Worm (Caenorhabditis elegans): Measurements from ENCODE around the gene rft-2.
A peak's percentile ranks its signal among the peaks of the same experiment; 100 is the strongest.

The rft-2 gene

DNA sequence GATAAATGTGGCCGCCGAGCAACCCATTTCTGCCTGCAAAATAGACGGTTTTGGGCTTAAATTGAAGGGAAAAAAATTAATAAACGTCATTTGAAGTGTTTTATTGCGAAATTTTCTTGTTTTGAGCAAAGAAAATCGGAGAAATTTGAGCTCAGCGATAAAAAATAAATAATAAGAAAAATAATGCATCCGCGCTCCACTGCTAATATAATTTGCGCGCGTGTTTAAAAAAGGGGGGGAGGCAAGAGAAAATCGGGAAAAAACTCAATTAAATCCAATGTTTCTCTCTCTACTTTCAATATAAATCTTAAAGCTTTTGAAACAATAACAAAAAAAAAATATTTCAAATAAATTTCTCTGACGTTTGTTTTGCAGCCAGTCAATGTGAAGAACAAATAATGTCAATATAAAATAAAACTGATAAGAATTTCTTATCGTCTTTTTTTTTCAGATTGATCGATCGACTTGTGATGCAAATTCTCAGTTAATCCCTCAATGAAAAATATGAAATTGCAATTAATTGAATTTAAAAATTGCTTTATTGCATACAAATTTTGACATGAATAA, at the start of gene rft-2:
Gene rft-2 (minus strand): TSS at position 41 of the 567 bp plus-strand sequence.
- TF ChIP-seq hmg-1.1 (GFP tag; IDR thresholded peaks at IDR 0.05): peak; percentile 45; the same call in 1 of the 2 replicates
- TF ChIP-seq rbr-2 (tag; optimal IDR thresholded peaks at IDR 0.05): peak; percentile 23
- TF ChIP-seq ceh-32 (tag; optimal IDR thresholded peaks at IDR 0.05; ENCODE audit: poor library complexity): no peak
- TF ChIP-seq ZK337.2 (GFP tag; IDR thresholded peaks at IDR 0.05): no peak
- no peak for TF ChIP-seq ceh-44 (GFP tag; IDR thresholded peaks at IDR 0.05)
- TF ChIP-seq lin-39 (tag; optimal IDR thresholded peaks at IDR 0.05): no peak
- peak; percentile 9 for TF ChIP-seq F37D6.2 (tag; optimal IDR thresholded peaks at IDR 0.05)
- peak; percentile 13 for TF ChIP-seq nhr-102 (tag; optimal IDR thresholded peaks at IDR 0.05)
- TF ChIP-seq pqm-1 (tag; optimal IDR thresholded peaks at IDR 0.05): no peak
- TF ChIP-seq ZK546.5 (tag; optimal IDR thresholded peaks at IDR 0.05): no peak
- TF ChIP-seq vab-7 (GFP tag; IDR thresholded peaks at IDR 0.05): no peak
- peak in 1 of 2 experiments; percentile 72 for TF ChIP-seq lsy-2 (tag; optimal IDR thresholded peaks at IDR 0.05)
- no peak for TF ChIP-seq nhr-6 (tag; optimal IDR thresholded peaks at IDR 0.05)
- TF ChIP-seq daf-8 (GFP tag; IDR thresholded peaks at IDR 0.05): no peak
- no peak for TF ChIP-seq daf-16 (GFP tag; optimal IDR thresholded peaks at IDR 0.05)
- peak; percentile 54 for TF ChIP-seq daf-16 (tag; optimal IDR thresholded peaks at IDR 0.05)
- TF ChIP-seq nhr-11 (tag; optimal IDR thresholded peaks at IDR 0.05): no peak
- no peak for TF ChIP-seq php-3 (GFP tag; IDR thresholded peaks at IDR 0.05)
- peak; percentile 35 for TF ChIP-seq hlh-11 (tag; optimal IDR thresholded peaks at IDR 0.05)
- TF ChIP-seq skn-1 (tag; optimal IDR thresholded peaks at IDR 0.05): no peak
- peak; percentile 17 for TF ChIP-seq nhr-77 (tag; optimal IDR thresholded peaks at IDR 0.05)
- no peak for TF ChIP-seq mxl-3 (GFP tag; optimal IDR thresholded peaks at IDR 0.05)
- no peak for TF ChIP-seq gei-8 (GFP tag; optimal IDR thresholded peaks at IDR 0.05)
- peak; percentile 32 for TF ChIP-seq nhr-28 (tag; optimal IDR thresholded peaks at IDR 0.05)
- TF ChIP-seq mdl-1 (tag; optimal IDR thresholded peaks at IDR 0.05): peak in 1 of 2 experiments; percentile 7
- no peak for TF ChIP-seq attf-4 (tag; optimal IDR thresholded peaks at IDR 0.05)
- no peak for TF ChIP-seq lin-13 (GFP tag; optimal IDR thresholded peaks at IDR 0.05)
- peak; percentile 6 for TF ChIP-seq hlh-30 (tag; optimal IDR thresholded peaks at IDR 0.05; ENCODE audit: insufficient read depth)
- no peak for TF ChIP-seq zip-11 (GFP tag; IDR thresholded peaks at IDR 0.05)
- peak; percentile 97 for TF ChIP-seq lin-38 (GFP tag; IDR thresholded peaks at IDR 0.05)
- peak in 1 of 2 experiments; percentile 31 for TF ChIP-seq hif-1 (tag; optimal IDR thresholded peaks at IDR 0.05)
- TF ChIP-seq mep-1 (tag; optimal IDR thresholded peaks at IDR 0.05): peak; percentile 55
- TF ChIP-seq Y48G9A.11 (GFP tag; IDR thresholded peaks at IDR 0.05): no peak
- peak; percentile 24 for TF ChIP-seq fkh-10 (GFP tag; optimal IDR thresholded peaks at IDR 0.05)
- no peak for TF ChIP-seq mdt-29 (GFP tag; IDR thresholded peaks at IDR 0.05)
- TF ChIP-seq mes-2 (tag; optimal IDR thresholded peaks at IDR 0.05; ENCODE audit: poor library complexity, severe bottlenecking): no peak
- no peak for TF ChIP-seq Y75B8A.6 (GFP tag; IDR thresholded peaks at IDR 0.05)
- peak; percentile 70 for TF ChIP-seq ces-1 (GFP tag; optimal IDR thresholded peaks at IDR 0.05)
- peak; percentile 91 for TF ChIP-seq dpl-1 (GFP tag; optimal IDR thresholded peaks at IDR 0.05)

- TF ChIP-seq madf-9 (GFP tag; conservative IDR thresholded peaks at IDR 0.05): peak; percentile 32; the same call in 1 of the 2 replicates
- no peak for TF ChIP-seq Y5F2A.4 (GFP tag; optimal IDR thresholded peaks at IDR 0.05)
- TF ChIP-seq jun-1 (tag; optimal IDR thresholded peaks at IDR 0.05): no peak
- peak; percentile 50 for TF ChIP-seq hlh-11 (tag; optimal IDR thresholded peaks at IDR 0.05)
- TF ChIP-seq mep-1 (tag; optimal IDR thresholded peaks at IDR 0.05): peak; percentile 33
- no peak for TF ChIP-seq sdz-12 (GFP tag; optimal IDR thresholded peaks at IDR 0.05)
- TF ChIP-seq vab-7 (GFP tag; IDR thresholded peaks at IDR 0.05): no peak
- TF ChIP-seq nhr-28 (tag; optimal IDR thresholded peaks at IDR 0.05): peak; percentile 29
- peak in 1 of 2 experiments; percentile 100 for TF ChIP-seq unc-62 (GFP tag; optimal IDR thresholded peaks at IDR 0.05 in 1 of 2)
- peak; percentile 97 for TF ChIP-seq unc-62 (tag; optimal IDR thresholded peaks at IDR 0.05)
- peak; percentile 5 for TF ChIP-seq nhr-48 (tag; optimal IDR thresholded peaks at IDR 0.05)
- TF ChIP-seq ztf-7 (tag; optimal IDR thresholded peaks at IDR 0.05): no peak
- TF ChIP-seq set-16 (GFP tag; IDR thresholded peaks at IDR 0.05): peak; percentile 94
- no peak for TF ChIP-seq nhr-77 (tag; optimal IDR thresholded peaks at IDR 0.05)
- peak; percentile 42 for TF ChIP-seq mes-2 (tag; optimal IDR thresholded peaks at IDR 0.05; ENCODE audit: poor library complexity, severe bottlenecking)
- peak; percentile 92 for TF ChIP-seq aha-1 (tag)
- peak; percentile 48 for TF ChIP-seq mxl-3 (GFP tag; optimal IDR thresholded peaks at IDR 0.05)
- TF ChIP-seq egl-43 (GFP tag; IDR thresholded peaks at IDR 0.05): peak; percentile 63; the same call in 1 of the 2 replicates
Observed at ce11 chrV:4499156-4499808, 48.9 kb upstream of the rft-2 start.

Measured in whole organism, L4 larva.